Fruit fly (Drosophila melanogaster) whole organism, pupa: ENCODE results near the gene CG11052.

Experiments
- CG15710 ChIP-seq: fragments of 200-800 bp; sonication (Bioruptor generic); optimal IDR thresholded peaks from 2 replicates; lab custom pipeline; 2018; ENCODE audit warnings: missing biosample characterization, mild to moderate bottlenecking, missing genetic modification characterization, moderate library complexity
- CG32121 ChIP-seq: fragments of 200-800 bp; sonication (Bioruptor generic); IDR thresholded peaks from 2 replicates; pipeline ENCODE4 v1.3.6; 2022; ENCODE audit warnings: missing biosample characterization, missing genetic modification characterization
- EcR ChIP-seq: fragments of 200-800 bp; sonication (Bioruptor generic); optimal IDR thresholded peaks from 3 replicates; lab custom pipeline; 2019; ENCODE audit warnings: missing biosample characterization, missing genetic modification characterization, mild to moderate bottlenecking, moderate library complexity, missing genetic modification reagents
- Pif1A ChIP-seq: fragments of 200-800 bp; sonication (Bioruptor generic); optimal IDR thresholded peaks from 3 replicates; lab custom pipeline; 2016; ENCODE audit warnings: missing biosample characterization, missing genetic modification characterization
- Snoo ChIP-seq: fragments of 200-800 bp; sonication (Bioruptor generic); optimal IDR thresholded peaks from 3 replicates; lab custom pipeline; 2017; ENCODE audit warnings: missing biosample characterization, mild to moderate bottlenecking, missing genetic modification characterization, inconsistent platforms

- TF ChIP-seq CG15710 (tag; lab: Kevin White, UChicago) = no peak
- TF ChIP-seq EcR = no peak
- no peak for TF ChIP-seq CG32121 (GFP tag; lab: Robert Waterston, UW)
- TF ChIP-seq Pif1A = no peak
- no peak for TF ChIP-seq Snoo (tag; lab: Kevin White, UChicago)
These were observed 27.7 kb downstream of the CG11052 start for dm6 chr3R:7981396-7981795.
